Worm (Caenorhabditis elegans) whole organism, midembryonic: ENCODE results near the gene K03B4.9.

Experiments
- T22C8.4 ChIP-seq: fragments of 200-800 bp; sonication (Bioruptor generic); IDR thresholded peaks from 2 replicates; pipeline ENCODE4 v1.3.6; 2022; ENCODE audit warnings: missing genetic modification characterization, missing compliant biosample characterization
- cog-1 ChIP-seq: sonication (generic microtip); optimal IDR thresholded peaks from 2 replicates; lab custom pipeline; 2016; ENCODE audit warnings: missing genetic modification characterization, missing compliant biosample characterization
- flt-1 ChIP-seq: fragments of 200-800 bp; sonication (Bioruptor generic); IDR thresholded peaks from 2 replicates; pipeline ENCODE4 v1.3.6; 2022; ENCODE audit warnings: missing genetic modification characterization, missing compliant biosample characterization
- klf-2 ChIP-seq: fragments of 200-800 bp; sonication (Bioruptor generic); conservative IDR thresholded peaks from 2 replicates; pipeline ENCODE4 v1.3.6; 2022; ENCODE audit warnings: missing genetic modification reagents, missing genetic modification characterization, missing compliant biosample characterization
- med-1 ChIP-seq: sonication (generic microtip); optimal IDR thresholded peaks from 2 replicates; lab custom pipeline; 2017; ENCODE audit warnings: missing genetic modification characterization, mild to moderate bottlenecking, missing compliant biosample characterization, antibody characterized with exemption, missing genetic modification reagents; ENCODE audit not compliant: insufficient read depth
- ref-1 ChIP-seq: fragments of 200-800 bp; sonication (Bioruptor generic); conservative IDR thresholded peaks from 2 replicates; pipeline ENCODE4 v1.3.6; 2022; ENCODE audit warnings: missing genetic modification reagents, missing genetic modification characterization, missing compliant biosample characterization
- tab-1 ChIP-seq: fragments of 200-800 bp; sonication (Bioruptor generic); IDR thresholded peaks from 2 replicates; pipeline ENCODE4 v1.3.6; 2022; ENCODE audit warnings: missing genetic modification characterization, missing compliant biosample characterization
- ztf-23 ChIP-seq: fragments of 200-800 bp; sonication (Bioruptor generic); IDR thresholded peaks from 2 replicates; pipeline ENCODE4 v1.3.6; 2022; ENCODE audit warnings: missing genetic modification reagents, missing genetic modification characterization, missing compliant biosample characterization
- ztf-29 ChIP-seq: fragments of 200-800 bp; sonication (Bioruptor generic); IDR thresholded peaks from 2 replicates; pipeline ENCODE4 v1.3.6; 2022; ENCODE audit warnings: missing genetic modification reagents, missing genetic modification characterization, missing compliant biosample characterization

Gene K03B4.9

DNA sequence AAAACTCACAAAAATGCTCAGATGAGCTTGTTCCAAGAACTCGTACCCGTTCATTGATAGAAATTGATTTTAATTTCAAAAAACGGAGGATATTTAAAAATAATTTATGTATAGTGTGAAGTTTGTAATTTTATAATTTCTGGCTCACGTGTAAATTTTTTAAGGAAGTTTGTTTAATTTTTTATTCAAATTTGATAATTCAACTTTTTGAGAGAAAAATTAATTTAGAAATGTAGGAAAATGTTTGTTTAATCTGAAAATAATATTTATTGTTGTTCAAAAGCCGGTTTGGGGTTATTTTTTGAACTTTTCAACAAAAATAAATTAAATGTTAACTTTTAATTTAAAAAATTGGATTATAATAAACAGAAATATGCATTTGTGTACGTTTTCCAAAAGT, 3.7 kb upstream of the K03B4.9 start, which contains the start of gene K03B4.6:
K03B4.6 (minus strand) TSS at position 101 of the 400 bp plus-strand sequence.
- no peak for TF ChIP-seq ztf-29 (GFP tag; lab: Robert Waterston, UW)
- no peak for TF ChIP-seq ref-1 (GFP tag; lab: Robert Waterston, UW)
- TF ChIP-seq med-1 (GFP tag; lab: Kevin White, UChicago), result no peak
- TF ChIP-seq ztf-23 (GFP tag; lab: Robert Waterston, UW), result no peak
- TF ChIP-seq klf-2 (GFP tag; lab: Robert Waterston, UW), result no peak
- TF ChIP-seq flt-1 (GFP tag; lab: Robert Waterston, UW), result no peak
- TF ChIP-seq T22C8.4 (GFP tag; lab: Robert Waterston, UW), result no peak
- no peak for TF ChIP-seq cog-1
- TF ChIP-seq tab-1, result no peak

DNA sequence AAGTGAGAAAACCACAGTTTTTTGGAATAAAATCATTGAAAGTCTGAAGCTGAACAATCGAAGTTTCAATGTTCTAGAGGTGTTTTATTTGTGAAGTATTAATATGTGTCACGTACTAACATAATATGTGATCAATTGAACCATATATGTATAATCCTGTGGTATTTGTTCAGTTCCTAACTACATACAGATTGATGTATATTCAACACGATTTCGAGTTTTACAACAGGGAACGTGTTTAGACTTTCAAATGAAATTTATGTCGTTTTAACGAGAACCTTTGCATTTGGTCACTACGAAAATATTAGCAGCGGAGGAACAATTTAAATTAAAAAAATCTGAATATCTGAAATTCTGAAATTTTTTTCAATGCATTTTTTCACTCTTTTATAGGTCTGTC, 2.1 kb upstream of the K03B4.9 start, which contains the start of gene K03B4.8:
K03B4.8 (minus strand) TSS at position 101 of the 400 bp plus-strand sequence.
- TF ChIP-seq tab-1, result no peak
- TF ChIP-seq ref-1 (GFP tag; lab: Robert Waterston, UW), result no peak
- no peak for TF ChIP-seq cog-1
- no peak for TF ChIP-seq klf-2 (GFP tag; lab: Robert Waterston, UW)
- no peak for TF ChIP-seq ztf-23 (GFP tag; lab: Robert Waterston, UW)

DNA sequence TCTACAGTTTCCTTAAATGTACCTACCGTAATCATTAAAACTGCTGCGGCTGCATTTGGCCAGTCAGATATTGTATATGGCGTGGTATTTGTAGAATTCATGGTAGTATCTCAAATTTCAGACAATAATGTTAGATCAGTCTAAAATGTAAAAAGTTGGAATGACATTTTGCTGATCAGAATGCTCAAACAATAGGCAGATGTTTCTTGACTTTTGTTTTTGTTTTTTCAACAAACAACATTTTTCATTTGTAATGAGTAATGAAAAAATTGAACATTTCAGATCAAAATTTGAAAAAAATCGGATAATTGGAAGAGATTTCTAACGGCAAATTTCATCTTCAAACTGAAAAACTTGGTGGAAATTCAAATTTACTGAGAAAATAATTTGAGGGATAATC, 3.8 kb downstream of the K03B4.9 start, which contains the start of gene srx-77:
srx-77 (minus strand) TSS at position 101 of the 400 bp plus-strand sequence.
- TF ChIP-seq ztf-29 (GFP tag; lab: Robert Waterston, UW), result no peak
- TF ChIP-seq flt-1 (GFP tag; lab: Robert Waterston, UW), result no peak
- no peak for TF ChIP-seq med-1 (GFP tag; lab: Kevin White, UChicago)
- no peak for TF ChIP-seq tab-1
- no peak for TF ChIP-seq klf-2 (GFP tag; lab: Robert Waterston, UW)
- no peak for TF ChIP-seq ref-1 (GFP tag; lab: Robert Waterston, UW)
- TF ChIP-seq T22C8.4 (GFP tag; lab: Robert Waterston, UW), result no peak
- no peak for TF ChIP-seq cog-1
- no peak for TF ChIP-seq ztf-23 (GFP tag; lab: Robert Waterston, UW)

DNA sequence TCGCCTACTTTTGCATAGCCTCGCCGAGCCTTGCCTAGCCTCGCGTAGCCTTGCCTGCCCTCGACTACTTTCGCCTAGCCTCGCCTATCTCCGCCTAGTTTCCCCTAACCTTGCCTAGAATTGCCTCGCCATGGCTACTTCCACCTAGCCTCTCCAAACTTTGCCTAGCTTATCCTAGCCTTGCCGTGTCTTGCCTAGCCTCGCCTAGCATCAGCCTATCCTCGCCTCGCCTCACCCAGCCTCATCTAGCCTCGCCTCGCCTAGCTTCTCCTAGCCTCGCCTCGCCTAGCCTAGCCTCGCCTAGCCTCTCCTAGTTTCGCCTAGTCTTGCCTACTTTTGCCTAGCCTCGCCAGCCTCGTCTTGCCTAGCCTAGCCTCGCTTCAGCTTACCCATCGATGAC, 5.3 kb downstream of the K03B4.9 start:
- TF ChIP-seq cog-1 (no peak), klf-2 (GFP tag; lab: Robert Waterston, UW) (no peak), ztf-23 (GFP tag; lab: Robert Waterston, UW) (no peak), ref-1 (GFP tag; lab: Robert Waterston, UW) (no peak), ztf-29 (GFP tag; lab: Robert Waterston, UW) (no peak), tab-1 (no peak), T22C8.4 (GFP tag; lab: Robert Waterston, UW) (no peak), flt-1 (GFP tag; lab: Robert Waterston, UW) (no peak), med-1 (GFP tag; lab: Kevin White, UChicago) (no peak)

DNA sequence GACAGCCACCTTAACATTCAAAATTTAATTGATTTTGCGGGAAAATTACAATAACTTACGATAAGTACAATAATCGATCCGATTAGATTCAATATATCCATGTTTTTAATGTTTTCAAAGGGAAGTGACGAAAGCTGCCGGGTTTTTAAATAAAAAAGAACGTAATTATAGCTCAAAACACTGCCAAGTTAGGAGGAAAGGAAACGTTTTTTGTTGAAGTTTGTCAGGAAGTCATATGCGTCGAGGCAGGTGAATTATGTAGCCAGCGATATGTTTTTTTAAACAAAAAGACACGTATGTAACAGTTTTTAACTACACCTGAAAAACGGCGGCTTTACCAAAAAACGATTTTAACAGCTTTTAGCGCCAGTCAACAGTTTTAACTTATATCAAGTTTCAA, 6.7 kb downstream of the K03B4.9 start, which contains the start of gene srx-73:
srx-73 (minus strand) TSS at position 101 of the 400 bp plus-strand sequence.
- no peak for TF ChIP-seq cog-1
- no peak for TF ChIP-seq flt-1 (GFP tag; lab: Robert Waterston, UW)
- TF ChIP-seq klf-2 (GFP tag; lab: Robert Waterston, UW), result no peak
- no peak for TF ChIP-seq med-1 (GFP tag; lab: Kevin White, UChicago)
- no peak for TF ChIP-seq tab-1
- no peak for TF ChIP-seq T22C8.4 (GFP tag; lab: Robert Waterston, UW)
- no peak for TF ChIP-seq ztf-29 (GFP tag; lab: Robert Waterston, UW)
- TF ChIP-seq ztf-23 (GFP tag; lab: Robert Waterston, UW), result no peak
- no peak for TF ChIP-seq ref-1 (GFP tag; lab: Robert Waterston, UW)

DNA sequence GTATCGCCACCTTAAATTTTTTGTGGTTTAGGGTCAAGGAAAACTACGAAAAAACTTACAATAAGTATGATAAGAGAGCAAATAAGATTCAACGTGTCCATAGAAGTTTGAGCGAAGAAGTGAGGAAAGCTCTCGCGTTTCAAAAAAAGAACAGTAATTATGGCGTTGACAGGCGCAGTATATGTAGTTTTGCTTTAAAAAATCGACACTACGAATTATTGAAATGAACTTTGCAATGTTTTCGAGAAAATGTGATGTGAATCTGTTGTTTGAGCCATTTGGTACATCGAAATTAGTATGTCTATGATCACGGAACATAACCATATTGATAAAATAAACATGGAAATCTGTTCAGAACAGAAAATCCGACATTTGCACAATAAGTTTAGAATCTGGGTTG, 10.0 kb downstream of the K03B4.9 start, which contains the start of gene srx-74:
srx-74 (minus strand) TSS at position 101 of the 400 bp plus-strand sequence.
- TF ChIP-seq med-1 (GFP tag; lab: Kevin White, UChicago) (no peak), flt-1 (GFP tag; lab: Robert Waterston, UW) (no peak), tab-1 (no peak), ztf-23 (GFP tag; lab: Robert Waterston, UW) (no peak), T22C8.4 (GFP tag; lab: Robert Waterston, UW) (no peak)

DNA sequence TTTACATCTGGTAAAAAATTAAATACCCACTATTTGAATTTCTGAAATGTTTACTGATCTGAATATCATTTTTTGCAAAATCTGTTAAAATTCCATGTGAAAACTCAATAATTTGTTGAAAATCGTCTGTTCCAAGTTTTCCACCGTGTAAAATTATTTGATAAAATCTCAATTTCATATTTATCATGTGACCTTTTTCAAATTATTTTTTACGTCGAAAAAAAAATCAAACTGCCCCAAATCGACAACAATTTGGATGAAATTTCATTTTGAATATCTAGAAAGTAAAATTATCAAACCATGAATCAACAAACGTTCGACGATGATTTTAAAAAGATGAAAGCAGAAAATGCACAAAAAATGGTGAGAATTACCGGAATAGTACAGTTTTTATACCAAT, 17.2 kb downstream of the K03B4.9 start, which contains the start of gene F41F3.9:
F41F3.9 (plus strand) TSS at position 301 of the 400 bp plus-strand sequence.
- TF ChIP-seq ref-1 (GFP tag; lab: Robert Waterston, UW), result no peak
- no peak for TF ChIP-seq flt-1 (GFP tag; lab: Robert Waterston, UW)
- no peak for TF ChIP-seq ztf-29 (GFP tag; lab: Robert Waterston, UW)
- TF ChIP-seq klf-2 (GFP tag; lab: Robert Waterston, UW), result no peak
- no peak for TF ChIP-seq ztf-23 (GFP tag; lab: Robert Waterston, UW)
- TF ChIP-seq cog-1, result no peak
- TF ChIP-seq T22C8.4 (GFP tag; lab: Robert Waterston, UW), result no peak
- no peak for TF ChIP-seq tab-1
- TF ChIP-seq med-1 (GFP tag; lab: Kevin White, UChicago), result no peak

DNA sequence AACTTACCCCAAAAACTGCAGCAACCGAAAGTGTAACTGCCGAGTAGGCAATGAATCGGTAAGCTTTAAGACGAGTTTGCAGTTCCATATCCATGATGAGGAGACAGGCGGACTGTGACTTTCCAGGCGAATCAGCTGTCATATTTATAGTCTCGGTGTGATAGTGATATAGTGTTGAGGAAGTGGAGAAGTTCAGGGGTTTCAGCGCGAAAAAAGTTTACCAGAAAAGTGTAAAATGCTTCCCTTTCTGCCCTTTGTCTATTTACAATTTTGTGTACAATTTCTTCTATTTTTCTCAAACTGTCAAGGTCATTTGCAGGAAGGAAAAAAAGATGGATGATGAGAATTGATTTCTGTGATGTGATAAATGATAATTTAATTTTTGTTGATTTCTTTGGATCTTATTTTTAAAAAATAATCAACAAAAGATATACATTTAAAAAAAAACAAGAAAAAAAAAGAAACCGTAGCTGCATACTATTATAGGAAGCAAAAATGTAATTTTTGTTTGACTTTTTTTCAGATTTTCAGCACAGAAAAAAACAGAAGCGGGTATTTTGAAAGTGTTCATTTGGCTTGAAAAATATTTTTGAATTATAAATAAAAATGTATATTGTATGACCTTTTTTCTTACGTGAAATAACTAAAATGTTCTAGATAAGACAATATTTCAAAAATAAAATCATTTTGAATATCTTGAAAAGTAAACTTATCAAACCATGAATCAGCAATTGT, 18.3 kb downstream of the K03B4.9 start, which contains the start of the genes col-139 and F41F3.1:
col-139 (minus strand) TSS at position 101 of the 735 bp plus-strand sequence.
F41F3.1 (plus strand) TSS at position 685 of the 735 bp plus-strand sequence.
- TF ChIP-seq klf-2 (GFP tag; lab: Robert Waterston, UW) (no peak), med-1 (GFP tag; lab: Kevin White, UChicago) (no peak), flt-1 (GFP tag; lab: Robert Waterston, UW) (no peak), ref-1 (GFP tag; lab: Robert Waterston, UW) (no peak), tab-1 (no peak), T22C8.4 (GFP tag; lab: Robert Waterston, UW) (no peak), ztf-23 (GFP tag; lab: Robert Waterston, UW) (no peak), ztf-29 (GFP tag; lab: Robert Waterston, UW) (no peak), cog-1 (no peak)

DNA sequence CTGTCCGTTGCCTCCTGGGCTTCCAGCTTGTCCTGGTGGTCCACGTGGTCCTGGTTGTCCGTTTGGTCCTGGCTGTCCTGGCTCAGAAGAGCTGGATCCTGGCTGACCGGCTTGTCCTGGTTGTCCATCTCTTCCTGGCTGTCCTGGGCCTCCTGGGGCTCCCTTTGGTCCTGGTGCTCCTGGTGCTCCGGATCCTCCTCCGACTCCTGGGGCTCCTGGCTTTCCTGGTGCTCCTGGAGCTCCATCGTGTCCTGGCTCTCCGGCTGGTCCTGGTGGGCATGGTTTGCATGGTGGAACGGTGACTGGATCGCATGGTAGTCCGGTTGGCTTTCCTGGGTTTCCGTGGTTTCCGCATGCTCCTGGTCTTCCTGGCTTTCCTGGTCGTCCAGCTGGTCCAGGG, 19.3 kb downstream of the K03B4.9 start:
- TF ChIP-seq ref-1 (GFP tag; lab: Robert Waterston, UW) (no peak), tab-1 (no peak), T22C8.4 (GFP tag; lab: Robert Waterston, UW) (no peak), klf-2 (GFP tag; lab: Robert Waterston, UW) (no peak), cog-1 (no peak), ztf-29 (GFP tag; lab: Robert Waterston, UW) (no peak), med-1 (GFP tag; lab: Kevin White, UChicago) (no peak), flt-1 (GFP tag; lab: Robert Waterston, UW) (no peak), ztf-23 (GFP tag; lab: Robert Waterston, UW) (no peak)
